Fruit fly (Drosophila melanogaster): ENCODE measurements around the gene CG43732.

CG43732 gene

dm6 chr3R:18928346-18928917, 21.6 kb upstream of the CG43732 start, which contains the start of gene Mpc1 (continued):
- TF ChIP-seq gem (tag; optimal IDR thresholded peaks at IDR 0.05), result peak; percentile 43
- no peak for TF ChIP-seq ind (GFP tag; optimal IDR thresholded peaks at IDR 0.05)
- TF ChIP-seq scrt (GFP tag; optimal IDR thresholded peaks at IDR 0.05), result peak; percentile 63
- TF ChIP-seq Scr (GFP tag; IDR thresholded peaks at IDR 0.05; ENCODE audit: partially characterized antibody), result peak; percentile 86
- TF ChIP-seq CG10462 (GFP tag; optimal IDR thresholded peaks at IDR 0.05), result no peak
- TF ChIP-seq CG3065 (GFP tag; optimal IDR thresholded peaks at IDR 0.05), result no peak
- TF ChIP-seq Side (GFP tag; optimal IDR thresholded peaks at IDR 0.05), result no peak
- peak; percentile 67; the same call in 1 of the 3 replicates for TF ChIP-seq CG34224 (GFP tag; IDR thresholded peaks at IDR 0.05; ENCODE audit: partially characterized antibody)
- no peak for TF ChIP-seq bsh (GFP tag; optimal IDR thresholded peaks at IDR 0.05)
- peak; percentile 92 for TF ChIP-seq ftz-f1 (GFP tag; optimal IDR thresholded peaks at IDR 0.05)
- TF ChIP-seq CG12391 (tag; optimal IDR thresholded peaks at IDR 0.05), result peak; percentile 57
- TF ChIP-seq stwl (tag; optimal IDR thresholded peaks at IDR 0.05), result no peak
- TF ChIP-seq B-H1 (GFP tag; IDR thresholded peaks at IDR 0.05), result no peak
- no peak for TF ChIP-seq zfh2 (GFP tag; optimal IDR thresholded peaks at IDR 0.05)
- peak; percentile 46 for TF ChIP-seq CG30020 (tag; optimal IDR thresholded peaks at IDR 0.05)
- peak; percentile 85 for TF ChIP-seq kah (GFP tag; optimal IDR thresholded peaks at IDR 0.05)
- no peak for TF ChIP-seq CG10565 (GFP tag; optimal IDR thresholded peaks at IDR 0.05)
- TF ChIP-seq CG11456 (GFP tag; IDR thresholded peaks at IDR 0.05), result 0 out of 3 replicates have a peak, but pooled peaks have one; percentile 54
- TF ChIP-seq insv (GFP tag; optimal IDR thresholded peaks at IDR 0.05), result peak in 1 of 2 experiments; percentile 8
- peak; percentile 50 for TF ChIP-seq nerfin-2 (GFP tag; IDR thresholded peaks at IDR 0.05; ENCODE audit: partially characterized antibody)
- peak; percentile 8; the same call in 1 of the 3 replicates for TF ChIP-seq Aef1 (GFP tag; IDR thresholded peaks at IDR 0.05)
- peak; percentile 30 for TF ChIP-seq grau (tag; optimal IDR thresholded peaks at IDR 0.05)
- no peak for TF ChIP-seq Kr (GFP tag; optimal IDR thresholded peaks at IDR 0.05)
- TF ChIP-seq her (GFP tag; optimal IDR thresholded peaks at IDR 0.05), result no peak
- TF ChIP-seq lola (GFP tag; optimal IDR thresholded peaks at IDR 0.05), result no peak
- peak; percentile 56; the same call in 1 of the 4 replicates for TF ChIP-seq chinmo (GFP tag; IDR thresholded peaks at IDR 0.05; ENCODE audit: partially characterized antibody)
- no peak for TF ChIP-seq CG2875 (GFP tag; optimal IDR thresholded peaks at IDR 0.05)
- TF ChIP-seq Mad (GFP tag; optimal IDR thresholded peaks at IDR 0.05), result no peak
- peak; percentile 85 for TF ChIP-seq Bgb (GFP tag; IDR thresholded peaks at IDR 0.05; ENCODE audit: partially characterized antibody)
- peak; percentile 78 for TF ChIP-seq unc-4 (GFP tag; IDR thresholded peaks at IDR 0.05; ENCODE audit: partially characterized antibody)
- TF ChIP-seq z (GFP tag; IDR thresholded peaks at IDR 0.05), result no peak
- TF ChIP-seq CG12744 (GFP tag; optimal IDR thresholded peaks at IDR 0.05), result no peak
- no peak for TF ChIP-seq ac (GFP tag; optimal IDR thresholded peaks at IDR 0.05)
- TF ChIP-seq sisA (GFP tag; IDR thresholded peaks at IDR 0.05), result peak; percentile 9; the same call in 1 of the 2 replicates
- no peak for TF ChIP-seq corto (GFP tag; optimal IDR thresholded peaks at IDR 0.05)
- peak; percentile 46 for TF ChIP-seq CG10543 (GFP tag; optimal IDR thresholded peaks at IDR 0.05)
- no peak for TF ChIP-seq lbe (GFP tag; optimal IDR thresholded peaks at IDR 0.05)
- TF ChIP-seq HLHmδ (GFP tag; optimal IDR thresholded peaks at IDR 0.05), result no peak
- no peak for TF ChIP-seq Awh (GFP tag; IDR thresholded peaks at IDR 0.05)
- no peak for TF ChIP-seq prd (optimal IDR thresholded peaks at IDR 0.05)
- 0 out of 3 replicates have a peak, but pooled peaks have one; percentile 4 for TF ChIP-seq prd (GFP tag; IDR thresholded peaks at IDR 0.05)
- peak; percentile 63 for TF ChIP-seq CG12659 (GFP tag; optimal IDR thresholded peaks at IDR 0.05)
- TF ChIP-seq Myb (GFP tag; optimal IDR thresholded peaks at IDR 0.05), result peak; percentile 36
- peak; percentile 73 for TF ChIP-seq CG14710 (tag; optimal IDR thresholded peaks at IDR 0.05)
- peak; percentile 53; the same call in 1 of the 2 replicates for TF ChIP-seq CG6272 (GFP tag; IDR thresholded peaks at IDR 0.05)
- peak; percentile 67 for TF ChIP-seq CG9797 (GFP tag; optimal IDR thresholded peaks at IDR 0.05)
- peak in 1 of 2 experiments; percentile 54 for TF ChIP-seq crp (GFP tag; optimal IDR thresholded peaks at IDR 0.05)
- no peak for TF ChIP-seq nerfin-1 (tag; optimal IDR thresholded peaks at IDR 0.05)
